Fruit fly (Drosophila melanogaster): ENCODE results near the gene IKKepsilon.
A peak's percentile ranks its signal among the peaks of the same experiment; 100 is the strongest.

dm6 chr2L:20675875-20676274 is at the start of gene IKKepsilon, which contains the start of gene CG31678:
- TF ChIP-seq CG16779 (tag; optimal IDR thresholded peaks at IDR 0.05) (no peak), Gug (GFP tag; IDR thresholded peaks at IDR 0.05) (peak; percentile 14; the same call in 1 of the 2 replicates), Eip75B (GFP tag; optimal IDR thresholded peaks at IDR 0.05) (no peak), CG6163 (GFP tag; IDR thresholded peaks at IDR 0.05) (peak; percentile 43; the same call in 2 of the 3 replicates), CG6854 (GFP tag; optimal IDR thresholded peaks at IDR 0.05) (peak; percentile 6), acj6 (GFP tag; optimal IDR thresholded peaks at IDR 0.05) (peak; percentile 56), Hr39 (GFP tag; optimal IDR thresholded peaks at IDR 0.05) (no peak), CG11762 (GFP tag; optimal IDR thresholded peaks at IDR 0.05; ENCODE audit: insufficient read depth) (no peak), CG6808 (GFP tag; optimal IDR thresholded peaks at IDR 0.05) (no peak), svp (GFP tag) (peak; percentile 81), Sox102F (GFP tag; optimal IDR thresholded peaks at IDR 0.05) (no peak)

Measured in whole organism, prepupa.